Worm (Caenorhabditis elegans) whole organism, midembryonic: ENCODE measurements around the gene pnk-4.

Source experiments
- T22C8.4 ChIP-seq: fragments of 200-800 bp; sonication (Bioruptor generic); IDR thresholded peaks from 2 replicates; pipeline ENCODE4 v1.3.6; 2022; ENCODE audit warnings: missing genetic modification characterization, missing compliant biosample characterization
- cog-1 ChIP-seq: sonication (generic microtip); optimal IDR thresholded peaks from 2 replicates; lab custom pipeline; 2016; ENCODE audit warnings: missing genetic modification characterization, missing compliant biosample characterization
- flt-1 ChIP-seq: fragments of 200-800 bp; sonication (Bioruptor generic); IDR thresholded peaks from 2 replicates; pipeline ENCODE4 v1.3.6; 2022; ENCODE audit warnings: missing genetic modification characterization, missing compliant biosample characterization
- ref-1 ChIP-seq: fragments of 200-800 bp; sonication (Bioruptor generic); conservative IDR thresholded peaks from 2 replicates; pipeline ENCODE4 v1.3.6; 2022; ENCODE audit warnings: missing genetic modification reagents, missing genetic modification characterization, missing compliant biosample characterization

ce11 chrX:5106942-5107341, 19.3 kb downstream of the pnk-4 start, which contains the start of gene C42D8.9:
- TF ChIP-seq flt-1 (GFP tag; lab: Robert Waterston, UW) (no peak), T22C8.4 (no peak), cog-1 (tag; lab: Kevin White, UChicago) (no peak), ref-1 (GFP tag; lab: Robert Waterston, UW) (no peak)
